Fruit fly (Drosophila melanogaster): ENCODE data around the gene CG6800.

Gene CG6800

dm6 chr3R:21808622-21809347, 32.8 kb downstream of the CG6800 start (continued):
- TF ChIP-seq fd59A (GFP tag; optimal IDR thresholded peaks at IDR 0.05) (no peak), Eip93F (GFP tag; optimal IDR thresholded peaks at IDR 0.05) (no peak), Hr38 (GFP tag; optimal IDR thresholded peaks at IDR 0.05) (no peak), CG32006 (GFP tag; optimal IDR thresholded peaks at IDR 0.05) (peak; percentile 34), Eip75B (GFP tag; optimal IDR thresholded peaks at IDR 0.05) (no peak), fd85E (GFP tag; optimal IDR thresholded peaks at IDR 0.05) (no peak), CG16779 (tag; optimal IDR thresholded peaks at IDR 0.05) (no peak), CG6808 (GFP tag; optimal IDR thresholded peaks at IDR 0.05) (no peak), acj6 (GFP tag; optimal IDR thresholded peaks at IDR 0.05) (no peak), CG3032 (tag; optimal IDR thresholded peaks at IDR 0.05) (no peak), Eip78C (GFP tag) (peak; percentile 80), CG4318 (GFP tag; optimal IDR thresholded peaks at IDR 0.05) (no peak), Blimp-1 (GFP tag; optimal IDR thresholded peaks at IDR 0.05) (no peak), cyc (GFP tag; optimal IDR thresholded peaks at IDR 0.05) (peak; percentile 1), Smox (GFP tag; optimal IDR thresholded peaks at IDR 0.05) (peak; percentile 25), CG10669 (GFP tag; optimal IDR thresholded peaks at IDR 0.05) (peak; percentile 33), fkh (GFP tag; optimal IDR thresholded peaks at IDR 0.05) (no peak), spab (GFP tag; optimal IDR thresholded peaks at IDR 0.05) (no peak), CG6276 (GFP tag; optimal IDR thresholded peaks at IDR 0.05) (peak; percentile 8), Gug (GFP tag; IDR thresholded peaks at IDR 0.05) (no peak), Ets21C (GFP tag; optimal IDR thresholded peaks at IDR 0.05) (no peak), achi (GFP tag; optimal IDR thresholded peaks at IDR 0.05) (peak; percentile 12), Met (GFP tag; optimal IDR thresholded peaks at IDR 0.05) (peak; percentile 40), CG9139 (GFP tag; optimal IDR thresholded peaks at IDR 0.05) (no peak), dsx (GFP tag; optimal IDR thresholded peaks at IDR 0.05; ENCODE audit: poor library complexity, severe bottlenecking) (no peak), svp (GFP tag) (peak; percentile 68), CG11762 (GFP tag; optimal IDR thresholded peaks at IDR 0.05; ENCODE audit: insufficient read depth) (no peak), ss (GFP tag; optimal IDR thresholded peaks at IDR 0.05) (peak in 1 of 2 experiments; percentile 30), Hr4 (GFP tag; optimal IDR thresholded peaks at IDR 0.05) (peak; percentile 33), Hr39 (GFP tag; optimal IDR thresholded peaks at IDR 0.05) (no peak), dac (GFP tag; optimal IDR thresholded peaks at IDR 0.05) (no peak), CG6163 (GFP tag; IDR thresholded peaks at IDR 0.05) (no peak), CG7368 (GFP tag; optimal IDR thresholded peaks at IDR 0.05) (peak; percentile 4)

- TF ChIP-seq OdsH (GFP tag; optimal IDR thresholded peaks at IDR 0.05) (no peak), CG32006 (GFP tag; optimal IDR thresholded peaks at IDR 0.05) (no peak), ss (GFP tag; optimal IDR thresholded peaks at IDR 0.05) (peak in 1 of 2 experiments; percentile 24), net (GFP tag; optimal IDR thresholded peaks at IDR 0.05) (no peak), Smox (GFP tag; optimal IDR thresholded peaks at IDR 0.05) (no peak), CG7368 (GFP tag; optimal IDR thresholded peaks at IDR 0.05) (no peak), Hr38 (GFP tag; optimal IDR thresholded peaks at IDR 0.05) (no peak)
Observed at dm6 chr3R:21821684-21822561, 46.0 kb downstream of the CG6800 start.

- TF ChIP-seq pdm3 (GFP tag; optimal IDR thresholded peaks at IDR 0.05) = peak; percentile 6
- peak; percentile 5 for TF ChIP-seq Hr39 (GFP tag; optimal IDR thresholded peaks at IDR 0.05)
- TF ChIP-seq CG34406 (GFP tag; optimal IDR thresholded peaks at IDR 0.05) = no peak
- no peak for TF ChIP-seq CG11902 (GFP tag; optimal IDR thresholded peaks at IDR 0.05)
- no peak for TF ChIP-seq Eip75B (GFP tag; optimal IDR thresholded peaks at IDR 0.05)
- TF ChIP-seq esn (GFP tag; optimal IDR thresholded peaks at IDR 0.05) = peak; percentile 19
- TF ChIP-seq fkh (GFP tag; optimal IDR thresholded peaks at IDR 0.05) = peak; percentile 73
- peak; percentile 3 for TF ChIP-seq Hr4 (GFP tag; optimal IDR thresholded peaks at IDR 0.05)
- peak; percentile 52 for TF ChIP-seq svp (GFP tag)
- no peak for TF ChIP-seq Gug (GFP tag; IDR thresholded peaks at IDR 0.05)
- TF ChIP-seq fd59A (GFP tag; optimal IDR thresholded peaks at IDR 0.05) = no peak
Observed at dm6 chr3R:21822562-21822933, 46.6 kb downstream of the CG6800 start, which contains the start of gene CASK. Gene CASK, minus strand, starts transcription at chr3R:21822674.
